Worm (Caenorhabditis elegans) whole organism, late embryonic: ENCODE results near the gene T13C2.2.

Source experiments
- C08G9.2 ChIP-seq: sonication (generic microtip); optimal IDR thresholded peaks from 2 replicates; lab custom pipeline; 2016; ENCODE audit warnings: mild to moderate bottlenecking, missing genetic modification characterization, moderate library complexity, missing compliant biosample characterization
- C38D4.7 ChIP-seq: fragments of 200-800 bp; sonication (Bioruptor generic); optimal IDR thresholded peaks from 2 replicates; lab custom pipeline; 2018; ENCODE audit warnings: mild to moderate bottlenecking, missing genetic modification characterization, moderate library complexity, missing compliant biosample characterization
- K09A11.1 ChIP-seq: sonication (generic microtip); optimal IDR thresholded peaks from 2 replicates; lab custom pipeline; 2017; ENCODE audit warnings: antibody characterized with exemption, mild to moderate bottlenecking, missing genetic modification characterization, missing compliant biosample characterization; ENCODE audit not compliant: insufficient read depth
- ama-1 ChIP-seq: fragments of 150-350 bp; optimal IDR thresholded peaks from 2 replicates; lab custom pipeline; 2014
- ceh-14 ChIP-seq: sonication (generic microtip); optimal IDR thresholded peaks from 2 replicates; lab custom pipeline; 2016; ENCODE audit warnings: missing genotype, missing genetic modification characterization, missing compliant biosample characterization
- ceh-19 ChIP-seq: fragments of 200-800 bp; sonication (Bioruptor generic); optimal IDR thresholded peaks from 2 replicates; lab custom pipeline; 2018; ENCODE audit warnings: mild to moderate bottlenecking, missing genetic modification characterization, missing compliant biosample characterization
- ceh-2 ChIP-seq: sonication (generic microtip); optimal IDR thresholded peaks from 2 replicates; lab custom pipeline; 2016; ENCODE audit warnings: missing genotype, missing genetic modification characterization, missing compliant biosample characterization
- ceh-22 ChIP-seq: sonication (generic microtip); optimal IDR thresholded peaks from 2 replicates; lab custom pipeline; 2017; ENCODE audit warnings: missing biosample characterization, missing genetic modification characterization
- ceh-24 ChIP-seq: sonication (generic microtip); optimal IDR thresholded peaks from 2 replicates; lab custom pipeline; 2016; ENCODE audit warnings: mild to moderate bottlenecking, missing genetic modification characterization, missing compliant biosample characterization
- ceh-30 ChIP-seq: fragments of 150-350 bp; optimal IDR thresholded peaks from 2 replicates; lab custom pipeline; 2014; ENCODE audit warnings: missing biosample characterization, missing genetic modification characterization
- ceh-31 ChIP-seq: sonication (generic microtip); optimal IDR thresholded peaks from 2 replicates; lab custom pipeline; 2016; ENCODE audit warnings: missing genetic modification characterization, missing compliant biosample characterization
- ceh-34 ChIP-seq: sonication (generic microtip); optimal IDR thresholded peaks from 2 replicates; lab custom pipeline; 2016; ENCODE audit warnings: mild to moderate bottlenecking, missing genetic modification characterization, missing compliant biosample characterization
- ceh-6 ChIP-seq: fragments of 200-800 bp; sonication (Bioruptor generic); optimal IDR thresholded peaks from 2 replicates; lab custom pipeline; 2018; ENCODE audit warnings: mild to moderate bottlenecking, missing genetic modification characterization, missing compliant biosample characterization
- dmd-4 ChIP-seq: sonication (generic microtip); optimal IDR thresholded peaks from 2 replicates; lab custom pipeline; 2016; ENCODE audit warnings: borderline replicate concordance, missing genetic modification characterization, missing compliant biosample characterization
- elt-2 ChIP-seq: sonication (generic microtip); optimal IDR thresholded peaks from 2 replicates; lab custom pipeline; 2016; ENCODE audit warnings: missing genetic modification reagents, missing genetic modification characterization, missing compliant biosample characterization
- fkh-10 ChIP-seq: fragments of 150-350 bp; optimal IDR thresholded peaks from 2 replicates; lab custom pipeline; 2014; ENCODE audit warnings: missing biosample characterization, missing genetic modification reagents, missing genetic modification characterization
- hlh-30 ChIP-seq: sonication (generic microtip); optimal IDR thresholded peaks from 2 replicates; lab custom pipeline; 2017; ENCODE audit warnings: antibody characterized with exemption, missing genetic modification characterization, missing compliant biosample characterization; ENCODE audit not compliant: insufficient read depth
- hlh-6 ChIP-seq: sonication (generic microtip); optimal IDR thresholded peaks from 2 replicates; lab custom pipeline; 2016; ENCODE audit warnings: missing genotype, missing genetic modification characterization, missing compliant biosample characterization
- hlh-8 ChIP-seq: sonication (generic microtip); optimal IDR thresholded peaks from 2 replicates; lab custom pipeline; 2016; ENCODE audit warnings: missing genotype, missing genetic modification characterization, missing compliant biosample characterization
- nfya-1 ChIP-seq: sonication (generic microtip); optimal IDR thresholded peaks from 2 replicates; lab custom pipeline; 2017; ENCODE audit warnings: missing genetic modification characterization, mild to moderate bottlenecking, missing compliant biosample characterization, antibody characterized with exemption, moderate library complexity
- pat-9 ChIP-seq: fragments of 200-800 bp; sonication (Bioruptor generic); optimal IDR thresholded peaks from 2 replicates; lab custom pipeline; 2018; ENCODE audit warnings: mild to moderate bottlenecking, missing genetic modification characterization, moderate library complexity, missing compliant biosample characterization
- pha-2 ChIP-seq: sonication (generic microtip); optimal IDR thresholded peaks from 2 replicates; lab custom pipeline; 2017; ENCODE audit warnings: mild to moderate bottlenecking, missing genetic modification characterization, missing compliant biosample characterization
- pha-4 ChIP-seq: fragments of 150-350 bp; optimal IDR thresholded peaks from 2 replicates; lab custom pipeline; 2018; ENCODE audit warnings: missing biosample characterization, missing genetic modification reagents, missing genetic modification characterization
- ref-2 ChIP-seq: sonication (generic microtip); optimal IDR thresholded peaks from 2 replicates; lab custom pipeline; 2016; ENCODE audit warnings: missing genetic modification characterization, missing compliant biosample characterization
- rnt-1 ChIP-seq: sonication (generic microtip); optimal IDR thresholded peaks from 2 replicates; lab custom pipeline; 2016; ENCODE audit warnings: missing genetic modification characterization, missing compliant biosample characterization
- sdc-2 ChIP-seq: sonication (generic microtip); optimal IDR thresholded peaks from 2 replicates; lab custom pipeline; 2016; ENCODE audit warnings: missing genotype, missing genetic modification characterization, missing compliant biosample characterization
- syd-9 ChIP-seq: sonication (generic microtip); optimal IDR thresholded peaks from 2 replicates; lab custom pipeline; 2016; ENCODE audit warnings: mild to moderate bottlenecking, missing genetic modification characterization, moderate library complexity, missing compliant biosample characterization
- tbx-2 ChIP-seq: sonication (generic microtip); optimal IDR thresholded peaks from 2 replicates; lab custom pipeline; 2016; ENCODE audit warnings: missing genetic modification characterization, missing compliant biosample characterization
- ttx-3 ChIP-seq: sonication (generic microtip); optimal IDR thresholded peaks from 2 replicates; lab custom pipeline; 2016; ENCODE audit warnings: missing genetic modification reagents, missing genetic modification characterization, missing compliant biosample characterization
- unc-42 ChIP-seq: sonication (generic microtip); optimal IDR thresholded peaks from 2 replicates; lab custom pipeline; 2016; ENCODE audit warnings: missing genotype, missing genetic modification characterization, missing compliant biosample characterization
- unc-55 ChIP-seq: sonication (generic microtip); optimal IDR thresholded peaks from 2 replicates; lab custom pipeline; 2017; ENCODE audit warnings: missing biosample characterization, missing genetic modification reagents, missing genetic modification characterization
- unc-86 ChIP-seq: sonication (generic microtip); optimal IDR thresholded peaks from 2 replicates; lab custom pipeline; 2016; ENCODE audit warnings: missing genetic modification characterization, missing compliant biosample characterization

Gene T13C2.2

ce11 chrII:6827388-6827787 lies 35.4 kb downstream of the T13C2.2 start (continued):
- TF ChIP-seq unc-42: no peak
- no peak for TF ChIP-seq C38D4.7 (GFP tag; lab: Kevin White, UChicago)

- TF ChIP-seq hlh-8 (tag; lab: Kevin White, UChicago) (no peak), dmd-4 (tag; lab: Kevin White, UChicago) (peak; percentile 21), ceh-34 (tag; lab: Kevin White, UChicago) (peak; percentile 53), ceh-19 (peak; percentile 9), unc-42 (peak; percentile 91), pha-4 (no peak), ceh-31 (tag; lab: Kevin White, UChicago) (peak; percentile 72), unc-55 (no peak), syd-9 (tag; lab: Kevin White, UChicago) (peak; percentile 10), ceh-14 (tag; lab: Kevin White, UChicago) (no peak), hlh-30 (no peak), ttx-3 (tag; lab: Kevin White, UChicago) (no peak), K09A11.1 (tag; lab: Kevin White, UChicago) (no peak), ceh-2 (peak; percentile 19), ceh-30 (tag; lab: Kevin White, UChicago) (no peak)
These were observed 36.3 kb downstream of the T13C2.2 start for ce11 chrII:6828073-6828900.

- TF ChIP-seq ceh-31 (tag; lab: Kevin White, UChicago) (no peak), hlh-6 (tag; lab: Kevin White, UChicago) (no peak), ttx-3 (tag; lab: Kevin White, UChicago) (no peak), rnt-1 (tag; lab: Kevin White, UChicago) (peak; percentile 17), pha-2 (tag; lab: Kevin White, UChicago) (no peak), ceh-24 (no peak), tbx-2 (peak; percentile 30), hlh-8 (tag; lab: Kevin White, UChicago) (no peak), C08G9.2 (tag; lab: Kevin White, UChicago) (no peak), ama-1 (lab: Kevin White, UChicago) (no peak), ceh-22 (tag; lab: Kevin White, UChicago) (no peak), unc-42 (no peak), hlh-30 (peak; percentile 8), nfya-1 (peak; percentile 67)
These were observed 37.1 kb downstream of the T13C2.2 start for ce11 chrII:6829108-6829507.

- TF ChIP-seq elt-2 (tag; lab: Kevin White, UChicago) (peak; percentile 32), tbx-2 (no peak), unc-55 (peak; percentile 28)
These were observed 38.0 kb downstream of the T13C2.2 start for ce11 chrII:6830012-6830411.

- TF ChIP-seq sdc-2: peak; percentile 15
- TF ChIP-seq syd-9 (tag; lab: Kevin White, UChicago): no peak
- TF ChIP-seq tbx-2: peak; percentile 15
- no peak for TF ChIP-seq pat-9 (tag; lab: Kevin White, UChicago)
- TF ChIP-seq fkh-10 (GFP tag; lab: Kevin White, UChicago): no peak
- no peak for TF ChIP-seq ceh-6 (GFP tag; lab: Kevin White, UChicago)
- TF ChIP-seq unc-86 (tag; lab: Kevin White, UChicago): no peak
- TF ChIP-seq ceh-24: no peak
- no peak for TF ChIP-seq ref-2 (tag; lab: Kevin White, UChicago)
These were observed 38.9 kb downstream of the T13C2.2 start for ce11 chrII:6830923-6831322.
